Fruit fly (Drosophila melanogaster) whole organism, adult: ENCODE measurements around the gene CG7483.

Source experiments
- CG14711 ChIP-seq: fragments of 200-800 bp; sonication (Bioruptor generic); optimal IDR thresholded peaks from 2 replicates; lab custom pipeline; 2018; ENCODE audit warnings: missing biosample characterization, mild to moderate bottlenecking, missing genetic modification characterization, moderate library complexity
- CG1620 ChIP-seq: fragments of 200-800 bp; sonication (Bioruptor generic); optimal IDR thresholded peaks from 2 replicates; lab custom pipeline; 2016; ENCODE audit warnings: missing biosample characterization, missing genetic modification characterization
- CG33017 ChIP-seq: fragments of 200-800 bp; sonication (Bioruptor generic); optimal IDR thresholded peaks from 2 replicates; lab custom pipeline; 2018; ENCODE audit warnings: missing biosample characterization, mild to moderate bottlenecking, missing genetic modification characterization, moderate library complexity
- CG5204 ChIP-seq: fragments of 200-800 bp; sonication (Bioruptor generic); optimal IDR thresholded peaks from 2 replicates; lab custom pipeline; 2016; ENCODE audit warnings: missing biosample characterization, missing genetic modification characterization
- Crg-1 ChIP-seq: fragments of 200-800 bp; sonication (Bioruptor generic); optimal IDR thresholded peaks from 2 replicates; lab custom pipeline; 2016; ENCODE audit warnings: missing biosample characterization, missing genetic modification characterization
- Hr96 ChIP-seq: fragments of 200-800 bp; sonication (Bioruptor generic); optimal IDR thresholded peaks from 2 replicates; lab custom pipeline; 2016; ENCODE audit warnings: missing biosample characterization, missing genetic modification characterization
- bab1 ChIP-seq: fragments of 200-800 bp; sonication (Bioruptor generic); optimal IDR thresholded peaks from 3 replicates; lab custom pipeline; 2019; ENCODE audit warnings: missing biosample characterization, mild to moderate bottlenecking, missing genetic modification characterization, moderate library complexity
- cic ChIP-seq: fragments of 200-800 bp; sonication (Bioruptor generic); optimal IDR thresholded peaks from 2 replicates; lab custom pipeline; 2017; ENCODE audit warnings: missing biosample characterization, mild to moderate bottlenecking, missing genetic modification characterization, moderate library complexity
- ovo ChIP-seq: fragments of 200-800 bp; sonication (Bioruptor generic); optimal IDR thresholded peaks from 2 replicates; lab custom pipeline; 2016; ENCODE audit warnings: missing biosample characterization, missing genetic modification characterization
- tj ChIP-seq: fragments of 200-800 bp; sonication (Bioruptor generic); optimal IDR thresholded peaks from 3 replicates; lab custom pipeline; 2017; ENCODE audit warnings: missing biosample characterization, mild to moderate bottlenecking, missing genetic modification characterization, moderate library complexity
- toe ChIP-seq: fragments of 200-800 bp; sonication (Bioruptor generic); optimal IDR thresholded peaks from 2 replicates; lab custom pipeline; 2016; ENCODE audit warnings: missing biosample characterization, missing genetic modification characterization

DNA sequence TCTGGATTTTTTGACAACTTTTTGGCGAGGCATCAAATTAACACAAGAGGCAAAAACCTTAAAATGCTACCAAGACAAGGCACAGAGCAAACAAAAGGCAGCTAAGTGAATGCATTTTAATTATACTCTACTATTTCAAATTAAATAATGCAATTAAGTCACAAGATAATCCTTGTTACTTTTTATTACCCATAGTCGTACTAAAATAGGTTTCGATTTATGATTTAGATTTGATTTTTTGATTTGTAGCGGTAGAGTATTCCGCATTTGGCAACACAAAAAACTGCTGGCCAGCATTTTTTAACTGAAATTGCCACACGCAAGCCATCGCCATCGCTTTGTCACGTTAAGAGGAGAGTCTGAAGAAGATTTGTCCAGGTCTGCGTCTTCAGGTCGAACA is 30.3 kb upstream of the CG7483 start:
- no peak for TF ChIP-seq CG33017 (tag; lab: Kevin White, UChicago)
- TF ChIP-seq CG14711: no peak
- no peak for TF ChIP-seq toe
- no peak for TF ChIP-seq Crg-1 (GFP tag; lab: Kevin White, UChicago)
- no peak for TF ChIP-seq bab1 (GFP tag; lab: Kevin White, UChicago)
- no peak for TF ChIP-seq CG1620 (GFP tag; lab: Kevin White, UChicago)
- TF ChIP-seq CG5204 (GFP tag; lab: Kevin White, UChicago): no peak
- TF ChIP-seq ovo (GFP tag; lab: Kevin White, UChicago): no peak
- TF ChIP-seq tj (GFP tag; lab: Kevin White, UChicago): no peak
- no peak for TF ChIP-seq Hr96 (GFP tag; lab: Kevin White, UChicago)
- TF ChIP-seq cic (GFP tag; lab: Kevin White, UChicago): no peak
